Worm (Caenorhabditis elegans): ENCODE measurements around the gene trx-3.

The trx-3 gene

DNA sequence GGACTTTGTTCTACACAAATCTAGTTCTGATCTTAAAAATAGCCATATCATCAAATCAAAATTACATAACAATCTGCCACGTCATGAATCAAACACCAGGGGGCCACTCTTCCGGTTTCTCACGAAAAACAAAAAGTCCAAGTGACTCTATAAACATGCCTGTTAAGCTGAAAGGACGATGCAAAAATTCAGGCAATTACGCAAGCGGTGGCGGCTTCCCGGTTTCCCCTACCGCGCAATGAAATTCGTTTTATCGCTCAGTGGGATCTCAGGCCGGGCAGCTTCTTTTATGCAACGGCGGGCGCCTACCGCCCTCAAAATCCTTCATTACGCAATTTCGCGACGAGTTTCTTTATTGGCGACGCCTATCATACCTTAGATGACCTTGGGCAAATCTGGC, 32.9 kb downstream of the trx-3 start:
- TF ChIP-seq mdt-29 (GFP tag; IDR thresholded peaks at IDR 0.05) (no peak), lin-29 (GFP tag; IDR thresholded peaks at IDR 0.05) (0 out of 2 replicates have a peak, but pooled peaks have one; percentile 22), nhr-102 (tag; optimal IDR thresholded peaks at IDR 0.05) (peak; percentile 18), ztf-11 (tag; optimal IDR thresholded peaks at IDR 0.05) (no peak), ceh-32 (tag; optimal IDR thresholded peaks at IDR 0.05; ENCODE audit: poor library complexity) (no peak), T26A8.4 (GFP tag; IDR thresholded peaks at IDR 0.05) (peak; percentile 20; the same call in 1 of the 2 replicates), cey-2 (tag; optimal IDR thresholded peaks at IDR 0.05; ENCODE audit: borderline replicate concordance, insufficient read depth) (no peak), ama-1 (optimal IDR thresholded peaks at IDR 0.05) (peak; percentile 63), arid-1 (GFP tag; conservative IDR thresholded peaks at IDR 0.05) (0 out of 2 replicates have a peak, but pooled peaks have one; percentile 14)

- TF ChIP-seq T26A8.4 (GFP tag; IDR thresholded peaks at IDR 0.05) (peak; percentile 47; the same call in 1 of the 2 replicates), fkh-10 (GFP tag; optimal IDR thresholded peaks at IDR 0.05) (no peak), egl-43 (GFP tag; IDR thresholded peaks at IDR 0.05) (0 out of 2 replicates have a peak, but pooled peaks have one; percentile 11), set-16 (GFP tag; IDR thresholded peaks at IDR 0.05) (peak; percentile 68), jun-1 (tag; optimal IDR thresholded peaks at IDR 0.05) (no peak)
Observed at ce11 chrIV:4523461-4523860, 36.6 kb downstream of the trx-3 start.

DNA sequence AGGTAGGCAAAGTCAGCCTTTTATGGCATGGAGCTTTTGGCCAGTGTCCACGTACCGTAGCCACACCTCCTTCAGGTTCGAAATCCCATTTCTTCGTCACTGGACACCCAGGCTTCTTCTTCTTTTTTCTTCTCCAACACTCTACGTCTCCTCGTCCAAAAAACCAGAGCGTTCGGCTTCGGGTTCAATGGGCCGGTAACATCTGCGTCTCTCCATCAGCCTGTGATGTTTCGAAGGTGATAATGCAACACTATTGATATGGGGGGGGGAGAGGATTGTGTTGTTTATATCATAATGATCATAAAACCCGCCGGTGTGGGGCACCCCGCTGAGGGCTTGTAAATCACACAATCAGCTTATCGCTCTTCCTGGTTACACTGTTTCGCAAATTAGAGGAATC, 38.1 kb downstream of the trx-3 start, which contains the start of gene ZK180.6:
ZK180.6 (minus strand) TSS at position 101 of the 400 bp plus-strand sequence.
- 0 out of 2 replicates have a peak, but pooled peaks have one; percentile 24 for TF ChIP-seq hmg-1.1 (GFP tag; IDR thresholded peaks at IDR 0.05)
- TF ChIP-seq set-16 (GFP tag; IDR thresholded peaks at IDR 0.05): peak; percentile 13; the same call in 1 of the 2 replicates
- TF ChIP-seq hlh-11 (tag; optimal IDR thresholded peaks at IDR 0.05): peak; percentile 29
- TF ChIP-seq nhr-42 (GFP tag; IDR thresholded peaks at IDR 0.05): no peak
- no peak for TF ChIP-seq T20F7.1 (GFP tag; optimal IDR thresholded peaks at IDR 0.05)
- peak; percentile 20 for TF ChIP-seq mxl-3 (GFP tag; optimal IDR thresholded peaks at IDR 0.05)

ce11 chrIV:4526028-4526427, 39.2 kb downstream of the trx-3 start:
- no peak for TF ChIP-seq lin-39 (tag; optimal IDR thresholded peaks at IDR 0.05)
- TF ChIP-seq nhr-76 (tag; optimal IDR thresholded peaks at IDR 0.05): no peak
- TF ChIP-seq dmd-6 (GFP tag; IDR thresholded peaks at IDR 0.05): no peak
- TF ChIP-seq spr-1 (tag; optimal IDR thresholded peaks at IDR 0.05): no peak
- TF ChIP-seq aly-2 (tag; optimal IDR thresholded peaks at IDR 0.05): no peak
- TF ChIP-seq mxl-3 (GFP tag; optimal IDR thresholded peaks at IDR 0.05): peak; percentile 36
- no peak for TF ChIP-seq ZK337.2 (GFP tag; IDR thresholded peaks at IDR 0.05)
- TF ChIP-seq saeg-2 (GFP tag; IDR thresholded peaks at IDR 0.05): no peak
- TF ChIP-seq nhr-28 (tag; optimal IDR thresholded peaks at IDR 0.05): peak; percentile 31
- TF ChIP-seq hlh-11 (tag; optimal IDR thresholded peaks at IDR 0.05): peak; percentile 31

ce11 chrIV:4526724-4527123, 39.9 kb downstream of the trx-3 start:
- TF ChIP-seq unc-62 (GFP tag; optimal IDR thresholded peaks at IDR 0.05 in 1 of 2): peak in 1 of 2 experiments; percentile 29
- no peak for TF ChIP-seq unc-62 (tag; optimal IDR thresholded peaks at IDR 0.05)
- TF ChIP-seq php-3 (GFP tag; IDR thresholded peaks at IDR 0.05): no peak

ce11 chrIV:4530170-4530569, 43.3 kb downstream of the trx-3 start, which contains the start of gene ZK185.3:
Gene ZK185.3 (minus strand): TSS chrIV:4530432.
- TF ChIP-seq ceh-62 (tag; optimal IDR thresholded peaks at IDR 0.05): no peak
- no peak for TF ChIP-seq egl-43 (GFP tag; IDR thresholded peaks at IDR 0.05)
- 0 out of 2 replicates have a peak, but pooled peaks have one; percentile 38 for TF ChIP-seq php-3 (GFP tag; IDR thresholded peaks at IDR 0.05)
- no peak for TF ChIP-seq aha-1 (tag)
- TF ChIP-seq pqm-1 (tag; optimal IDR thresholded peaks at IDR 0.05): peak; percentile 94
- TF ChIP-seq madf-5 (GFP tag; IDR thresholded peaks at IDR 0.05): no peak
- TF ChIP-seq nhr-102 (tag; optimal IDR thresholded peaks at IDR 0.05): no peak
- no peak for TF ChIP-seq nhr-237 (tag; optimal IDR thresholded peaks at IDR 0.05)
- no peak for TF ChIP-seq nhr-6 (tag; optimal IDR thresholded peaks at IDR 0.05)
- no peak for TF ChIP-seq lin-13 (GFP tag; optimal IDR thresholded peaks at IDR 0.05)
- no peak for TF ChIP-seq ztf-11 (tag; optimal IDR thresholded peaks at IDR 0.05)
- TF ChIP-seq rbr-2 (tag; optimal IDR thresholded peaks at IDR 0.05): no peak
- TF ChIP-seq hlh-11 (tag; optimal IDR thresholded peaks at IDR 0.05): peak; percentile 52
- TF ChIP-seq unc-62 (GFP tag; optimal IDR thresholded peaks at IDR 0.05 in 1 of 2): peak in 1 of 2 experiments; percentile 84
- no peak for TF ChIP-seq unc-62 (tag; optimal IDR thresholded peaks at IDR 0.05)
- peak; percentile 78 for TF ChIP-seq dmd-6 (GFP tag; IDR thresholded peaks at IDR 0.05)
- TF ChIP-seq aly-2 (tag; optimal IDR thresholded peaks at IDR 0.05): no peak
- peak; percentile 82 for TF ChIP-seq nhr-28 (tag; optimal IDR thresholded peaks at IDR 0.05)
